Fruit fly (Drosophila melanogaster) whole organism, prepupa: ENCODE measurements around the gene CG14106.

Experiments used
- CG10631 ChIP-seq: fragments of 200-800 bp; sonication (Bioruptor generic); optimal IDR thresholded peaks from 2 replicates; lab custom pipeline; 2016; ENCODE audit warnings: missing biosample characterization, missing genetic modification characterization
- CG10669 ChIP-seq: fragments of 200-800 bp; sonication (Bioruptor generic); optimal IDR thresholded peaks from 3 replicates; lab custom pipeline; 2018; ENCODE audit warnings: missing biosample characterization, mild to moderate bottlenecking, missing genetic modification characterization, moderate library complexity
- CG11294 ChIP-seq: fragments of 200-800 bp; sonication (Bioruptor generic); IDR thresholded peaks from 2 replicates; pipeline ENCODE4 v1.3.6; 2022; ENCODE audit warnings: missing biosample characterization, missing genetic modification characterization
- CG11762 ChIP-seq: fragments of 200-800 bp; sonication (Bioruptor generic); optimal IDR thresholded peaks from 3 replicates; lab custom pipeline; 2016; ENCODE audit warnings: missing biosample characterization, missing genetic modification characterization; ENCODE audit not compliant: insufficient read depth
- CG11902 ChIP-seq: fragments of 200-800 bp; sonication (Bioruptor generic); optimal IDR thresholded peaks from 3 replicates; lab custom pipeline; 2016; ENCODE audit warnings: missing biosample characterization, missing genetic modification characterization
- CG1621 ChIP-seq: fragments of 200-800 bp; sonication (Bioruptor generic); optimal IDR thresholded peaks from 3 replicates; lab custom pipeline; 2018; ENCODE audit warnings: missing biosample characterization, mild to moderate bottlenecking, missing genetic modification characterization
- CG3032 ChIP-seq: fragments of 200-800 bp; optimal IDR thresholded peaks from 2 replicates; lab custom pipeline; 2019; ENCODE audit warnings: missing biosample characterization, mild to moderate bottlenecking, missing genetic modification characterization, moderate library complexity
- CG31627 ChIP-seq: fragments of 200-800 bp; sonication (Bioruptor generic); optimal IDR thresholded peaks from 3 replicates; lab custom pipeline; 2016; ENCODE audit warnings: missing biosample characterization, missing genetic modification characterization
- CG34406 ChIP-seq: fragments of 200-800 bp; sonication (Bioruptor generic); optimal IDR thresholded peaks from 3 replicates; lab custom pipeline; 2016; ENCODE audit warnings: missing biosample characterization, missing genetic modification characterization
- CG3919 ChIP-seq: fragments of 200-800 bp; sonication (Bioruptor generic); optimal IDR thresholded peaks from 3 replicates; lab custom pipeline; 2016; ENCODE audit warnings: missing biosample characterization, missing genetic modification characterization
- CG6276 ChIP-seq: fragments of 200-800 bp; sonication (Bioruptor generic); optimal IDR thresholded peaks from 2 replicates; lab custom pipeline; 2017; ENCODE audit warnings: missing biosample characterization, mild to moderate bottlenecking, missing genetic modification characterization
- CG6792 ChIP-seq: fragments of 200-800 bp; sonication (Bioruptor generic); optimal IDR thresholded peaks from 3 replicates; lab custom pipeline; 2016; ENCODE audit warnings: missing biosample characterization, missing genetic modification characterization
- CG7368 ChIP-seq: fragments of 200-800 bp; sonication (Bioruptor generic); optimal IDR thresholded peaks from 3 replicates; lab custom pipeline; 2016; ENCODE audit warnings: missing biosample characterization, missing genetic modification characterization
- CG8119 ChIP-seq: fragments of 200-800 bp; sonication (Bioruptor generic); IDR thresholded peaks from 3 replicates; pipeline ENCODE4 v1.3.6; 2022; ENCODE audit warnings: missing biosample characterization, missing genetic modification characterization
- CG8632 ChIP-seq: fragments of 200-800 bp; sonication (Bioruptor generic); optimal IDR thresholded peaks from 3 replicates; lab custom pipeline; 2016; ENCODE audit warnings: missing biosample characterization, missing genetic modification characterization
- Eip78C ChIP-seq: fragments of 200-800 bp; sonication (Bioruptor generic); peaks from one replicate; lab custom pipeline; 2016; ENCODE audit warnings: missing biosample characterization, missing genetic modification characterization
- Eip93F ChIP-seq: fragments of 200-800 bp; sonication (Bioruptor generic); optimal IDR thresholded peaks from 2 replicates; lab custom pipeline; 2016; ENCODE audit warnings: missing biosample characterization, mild to moderate bottlenecking, missing genetic modification characterization
- Ets21C ChIP-seq: fragments of 200-800 bp; sonication (Bioruptor generic); optimal IDR thresholded peaks from 3 replicates; lab custom pipeline; 2016; ENCODE audit warnings: missing biosample characterization, missing genetic modification characterization
- Hr38 ChIP-seq: sonication (Bioruptor generic); optimal IDR thresholded peaks from 2 replicates; lab custom pipeline; 2016; ENCODE audit warnings: missing biosample characterization, missing genetic modification characterization
- Hr39 ChIP-seq: fragments of 200-800 bp; sonication (Bioruptor generic); optimal IDR thresholded peaks from 2 replicates; lab custom pipeline; 2016; ENCODE audit warnings: missing biosample characterization, missing genetic modification characterization
- Hr4 ChIP-seq: fragments of 200-800 bp; sonication (Bioruptor generic); optimal IDR thresholded peaks from 3 replicates; lab custom pipeline; 2016; ENCODE audit warnings: missing biosample characterization, missing genetic modification characterization
- Lpt ChIP-seq: fragments of 200-800 bp; sonication (Bioruptor generic); optimal IDR thresholded peaks from 3 replicates; lab custom pipeline; 2016; ENCODE audit warnings: missing biosample characterization, missing genetic modification characterization
- Met ChIP-seq: fragments of 200-800 bp; sonication (Bioruptor generic); optimal IDR thresholded peaks from 3 replicates; lab custom pipeline; 2016; ENCODE audit warnings: missing biosample characterization, missing genetic modification characterization
- OdsH ChIP-seq: fragments of 200-800 bp; sonication (Bioruptor generic); optimal IDR thresholded peaks from 3 replicates; lab custom pipeline; 2016; ENCODE audit warnings: missing biosample characterization, missing genetic modification characterization
- Smox ChIP-seq: fragments of 200-800 bp; sonication (Bioruptor generic); optimal IDR thresholded peaks from 3 replicates; lab custom pipeline; 2016; ENCODE audit warnings: missing biosample characterization, missing genetic modification characterization
- Sox102F ChIP-seq: fragments of 200-800 bp; sonication (Bioruptor generic); optimal IDR thresholded peaks from 2 replicates; lab custom pipeline; 2016; ENCODE audit warnings: missing biosample characterization, mild to moderate bottlenecking, missing genetic modification characterization
- Sox14 ChIP-seq: fragments of 200-800 bp; sonication (Bioruptor generic); optimal IDR thresholded peaks from 3 replicates; lab custom pipeline; 2016; ENCODE audit warnings: missing biosample characterization, missing genetic modification characterization
- achi ChIP-seq: fragments of 200-800 bp; sonication (Bioruptor generic); optimal IDR thresholded peaks from 3 replicates; lab custom pipeline; 2016; ENCODE audit warnings: missing biosample characterization, missing genetic modification characterization
- acj6 ChIP-seq: fragments of 200-800 bp; sonication (Bioruptor generic); optimal IDR thresholded peaks from 3 replicates; lab custom pipeline; 2016; ENCODE audit warnings: missing biosample characterization, missing genetic modification characterization
- cyc ChIP-seq: fragments of 200-800 bp; sonication (Bioruptor generic); optimal IDR thresholded peaks from 3 replicates; lab custom pipeline; 2016; ENCODE audit warnings: missing biosample characterization, missing genetic modification characterization
- dsx ChIP-seq: fragments of 200-800 bp; optimal IDR thresholded peaks from 3 replicates; lab custom pipeline; 2019; ENCODE audit warnings: missing biosample characterization, mild to moderate bottlenecking, missing genetic modification characterization, moderate library complexity; ENCODE audit not compliant: poor library complexity, severe bottlenecking
- eg ChIP-seq: fragments of 200-800 bp; sonication (Bioruptor generic); IDR thresholded peaks from 3 replicates; pipeline ENCODE4 v1.3.6; 2022; ENCODE audit warnings: missing biosample characterization, missing genetic modification characterization
- fd59A ChIP-seq: fragments of 200-800 bp; sonication (Bioruptor generic); optimal IDR thresholded peaks from 2 replicates; lab custom pipeline; 2017; ENCODE audit warnings: missing biosample characterization, mild to moderate bottlenecking, missing genetic modification characterization, missing genetic modification reagents
- lz ChIP-seq: fragments of 200-800 bp; sonication (Bioruptor generic); optimal IDR thresholded peaks from 3 replicates; lab custom pipeline; 2016; ENCODE audit warnings: missing biosample characterization, missing genetic modification characterization
- pdm3 ChIP-seq: fragments of 200-800 bp; sonication (Bioruptor generic); optimal IDR thresholded peaks from 3 replicates; lab custom pipeline; 2016; ENCODE audit warnings: missing biosample characterization, missing genetic modification characterization
- salr ChIP-seq, 2 experiments: fragments of 200-800 bp; sonication (Bioruptor generic); optimal IDR thresholded peaks; 3 replicates each; lab custom pipeline; 2016 to 2018; ENCODE audit warnings: missing biosample characterization in 2 of 2, missing genetic modification characterization in 2 of 2, mild to moderate bottlenecking in 1 of 2
- spab ChIP-seq: fragments of 200-800 bp; sonication (Bioruptor generic); optimal IDR thresholded peaks from 2 replicates; lab custom pipeline; 2017; ENCODE audit warnings: missing biosample characterization, mild to moderate bottlenecking, missing genetic modification characterization, missing genetic modification reagents
- ss ChIP-seq, 2 experiments: fragments of 200-800 bp; sonication (Bioruptor generic); optimal IDR thresholded peaks; 2 replicates in 1 of 2; 3 replicates in 1 of 2; lab custom pipeline; 2017 to 2018; ENCODE audit warnings: mild to moderate bottlenecking in 2 of 2, missing biosample characterization in 2 of 2, missing genetic modification characterization in 2 of 2, moderate library complexity in 1 of 2
- svp ChIP-seq: fragments of 200-800 bp; sonication (Bioruptor generic); peaks from one replicate; lab custom pipeline; 2016; ENCODE audit warnings: missing biosample characterization, missing genetic modification characterization
- topi ChIP-seq: fragments of 200-800 bp; sonication (Bioruptor generic); optimal IDR thresholded peaks from 3 replicates; lab custom pipeline; 2016; ENCODE audit warnings: missing biosample characterization, missing genetic modification characterization
- vri ChIP-seq: fragments of 200-800 bp; sonication (Bioruptor generic); optimal IDR thresholded peaks from 3 replicates; lab custom pipeline; 2016; ENCODE audit warnings: missing biosample characterization, mild to moderate bottlenecking, missing genetic modification characterization

The CG14106 gene

DNA sequence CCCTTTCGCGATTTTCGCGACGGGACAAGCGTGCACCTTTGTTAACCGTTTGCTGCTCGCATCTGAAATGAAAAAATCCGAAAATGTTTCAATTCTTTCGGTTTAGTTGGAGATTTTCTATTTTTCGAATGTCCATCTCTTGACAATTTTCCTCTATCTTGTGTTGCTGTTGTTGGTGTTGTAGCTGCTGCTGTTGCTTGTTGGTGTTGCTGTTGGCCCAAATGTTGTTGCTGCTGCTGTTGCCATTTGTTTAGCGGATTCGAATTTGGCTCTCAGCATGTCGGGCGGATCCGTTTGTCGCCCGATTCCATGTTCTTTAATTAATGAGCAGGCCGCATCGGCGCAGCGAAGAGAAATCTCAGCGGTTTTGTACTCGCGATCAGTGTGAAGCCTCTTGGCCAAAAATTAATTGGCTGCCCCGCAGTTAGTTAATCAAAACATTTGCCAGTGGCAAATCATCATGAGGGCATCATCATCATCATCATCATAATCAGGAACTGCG is 3.1 kb downstream of the CG14106 start, which contains the start of gene CG32121:
CG32121 (minus strand) TSS at position 51 of the 502 bp plus-strand sequence.
- TF ChIP-seq Hr38 (GFP tag; lab: Kevin White, UChicago) (no peak), CG11902 (GFP tag; lab: Kevin White, UChicago) (no peak), CG8632 (no peak), Eip93F (GFP tag; lab: Kevin White, UChicago) (no peak), Sox102F (GFP tag; lab: Kevin White, UChicago) (no peak), ss (GFP tag; optimal IDR thresholded peaks at IDR 0.05; lab: Kevin White, UChicago) (no peak), Ets21C (no peak), acj6 (GFP tag; lab: Kevin White, UChicago) (no peak), Eip78C (GFP tag; lab: Kevin White, UChicago) (no peak), Met (no peak), CG8119 (GFP tag; lab: Robert Waterston, UW) (no peak), pdm3 (GFP tag; lab: Kevin White, UChicago) (no peak), CG11294 (GFP tag; lab: Robert Waterston, UW) (no peak), cyc (no peak), Hr4 (GFP tag; lab: Kevin White, UChicago) (no peak), spab (GFP tag; lab: Kevin White, UChicago) (no peak), salr (GFP tag; optimal IDR thresholded peaks at IDR 0.05; lab: Kevin White, UChicago) (no peak), topi (GFP tag; lab: Kevin White, UChicago) (no peak)

DNA sequence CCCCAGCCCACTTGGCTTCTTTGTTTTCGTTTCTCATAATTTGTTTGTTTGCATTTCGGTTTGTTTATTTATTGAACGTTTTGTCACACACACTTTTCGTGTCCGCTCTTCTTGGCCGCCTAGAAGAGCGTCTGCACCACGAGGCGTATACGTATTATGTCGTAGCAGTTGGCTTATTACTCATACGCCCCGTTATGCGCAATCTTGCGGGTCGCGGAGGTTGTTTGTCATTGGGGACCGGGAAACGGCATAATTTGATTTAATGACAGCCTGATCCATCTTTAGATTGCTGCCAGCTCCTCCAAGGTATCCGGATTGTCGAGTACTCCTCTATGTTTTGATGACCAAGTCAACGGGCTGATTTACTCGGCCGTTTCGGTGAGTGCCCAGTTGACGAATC is 5.3 kb downstream of the CG14106 start:
- TF ChIP-seq dsx, result no peak
- no peak for TF ChIP-seq Smox (GFP tag; lab: Kevin White, UChicago)
- no peak for TF ChIP-seq CG11902 (GFP tag; lab: Kevin White, UChicago)
- TF ChIP-seq CG3032 (tag; lab: Kevin White, UChicago), result no peak
- TF ChIP-seq Hr38 (GFP tag; lab: Kevin White, UChicago), result no peak
- no peak for TF ChIP-seq ss (GFP tag; optimal IDR thresholded peaks at IDR 0.05; lab: Kevin White, UChicago)

DNA sequence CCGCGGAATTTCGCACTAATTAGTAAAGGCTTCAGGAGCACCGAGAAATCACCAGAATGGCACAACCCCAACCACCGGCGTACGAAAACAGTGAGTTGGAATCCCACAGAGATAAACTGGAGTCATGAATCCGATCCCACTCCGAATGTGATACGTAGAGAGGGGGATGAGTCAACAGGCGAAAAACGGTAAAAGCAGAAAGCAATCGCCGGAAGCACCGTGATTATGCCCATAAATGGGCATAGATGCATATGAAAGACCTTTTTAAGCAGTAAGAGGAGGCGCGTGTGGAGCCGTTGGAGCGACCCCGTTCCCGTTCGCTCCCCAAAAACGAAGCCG is 12.6 kb downstream of the CG14106 start:
- TF ChIP-seq OdsH (GFP tag; lab: Kevin White, UChicago) (no peak), CG1621 (tag; lab: Kevin White, UChicago) (peak; percentile 43), svp (GFP tag; lab: Kevin White, UChicago) (peak; percentile 42), CG6792 (GFP tag; lab: Kevin White, UChicago) (no peak)

DNA sequence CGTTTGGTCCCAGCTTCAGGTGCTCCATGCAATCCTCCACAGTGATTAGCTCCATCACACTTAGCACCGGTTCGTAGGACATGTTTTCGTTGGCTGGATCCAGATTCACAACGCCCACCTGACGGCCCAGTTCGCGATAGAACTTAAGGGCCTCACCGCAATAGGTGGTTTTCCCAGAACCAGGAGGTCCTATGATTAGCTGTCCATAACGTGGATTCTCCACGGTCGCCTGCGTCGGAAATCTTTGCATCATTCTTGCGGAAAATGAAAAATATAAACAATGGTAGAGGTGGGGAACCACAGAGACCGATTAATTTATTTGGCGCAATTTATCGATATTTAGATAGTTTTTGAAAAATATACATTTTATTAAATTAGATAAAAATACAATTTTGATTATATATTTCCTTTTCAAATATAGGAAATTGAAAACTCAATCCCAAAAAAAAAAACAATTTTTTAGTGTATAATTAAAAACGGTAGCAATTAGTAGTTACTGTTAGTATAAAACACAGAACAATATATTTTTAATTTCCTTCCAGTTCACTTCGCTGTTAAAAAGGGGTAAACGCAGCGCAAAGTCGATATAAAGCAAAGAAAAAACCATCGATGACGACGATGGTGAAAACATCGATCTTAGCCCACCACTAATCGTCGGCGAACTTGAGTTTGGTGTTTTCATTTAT is 13.1 kb downstream of the CG14106 start, which contains the start of the genes CG10222 and flr:
CG10222 (minus strand) TSS at position 254 of the 686 bp plus-strand sequence.
flr (plus strand) TSS at position 644 of the 686 bp plus-strand sequence.
- TF ChIP-seq CG11294 (GFP tag; lab: Robert Waterston, UW) (no peak), CG34406 (GFP tag; lab: Kevin White, UChicago) (peak; percentile 24), CG10669 (GFP tag; lab: Kevin White, UChicago) (no peak), Met (peak; percentile 24), cyc (peak; percentile 29), CG31627 (GFP tag; lab: Kevin White, UChicago) (no peak), lz (peak; percentile 22), eg (GFP tag; lab: Robert Waterston, UW) (0 out of 3 replicates have a peak, but pooled peaks have one; percentile 15), svp (GFP tag; lab: Kevin White, UChicago) (peak; percentile 41), Lpt (GFP tag; lab: Kevin White, UChicago) (peak; percentile 26), CG7368 (GFP tag; lab: Kevin White, UChicago) (peak; percentile 3), vri (no peak), CG10631 (GFP tag; lab: Kevin White, UChicago) (no peak), fd59A (GFP tag; lab: Kevin White, UChicago) (no peak), Hr39 (GFP tag; lab: Kevin White, UChicago) (peak; percentile 7), CG6276 (GFP tag; lab: Kevin White, UChicago) (no peak), CG3919 (GFP tag; lab: Kevin White, UChicago) (peak; percentile 24), Sox14 (GFP tag; lab: Kevin White, UChicago) (peak; percentile 36), achi (GFP tag; lab: Kevin White, UChicago) (no peak), spab (GFP tag; lab: Kevin White, UChicago) (no peak), CG11762 (GFP tag; lab: Kevin White, UChicago) (peak; percentile 16)
